Fruit fly (Drosophila melanogaster) whole organism, embryonic: Measurements from ENCODE around the gene Ube3a.

ENCODE experiments used
- Adf1 ChIP-seq: fragments of 200-800 bp; sonication (Bioruptor generic); IDR thresholded peaks from 2 replicates; pipeline ENCODE4 v1.3.6; 2022; ENCODE audit warnings: missing biosample characterization, missing genetic modification characterization
- Atf6 ChIP-seq: fragments of 200-800 bp; sonication (Bioruptor generic); IDR thresholded peaks from 2 replicates; pipeline ENCODE4 v1.3.6; 2022; ENCODE audit warnings: missing biosample characterization, missing genetic modification characterization
- Blimp-1 ChIP-seq: fragments of 200-800 bp; sonication (Bioruptor generic); optimal IDR thresholded peaks from 3 replicates; lab custom pipeline; 2018; ENCODE audit warnings: missing biosample characterization, missing genetic modification characterization, mild to moderate bottlenecking, moderate library complexity, missing genetic modification reagents
- CG10147 ChIP-seq: fragments of 200-800 bp; sonication (Bioruptor generic); optimal IDR thresholded peaks from 2 replicates; lab custom pipeline; 2019; ENCODE audit warnings: missing biosample characterization, mild to moderate bottlenecking, missing genetic modification characterization, moderate library complexity
- CG10366 ChIP-seq: fragments of 200-800 bp; sonication (Bioruptor generic); IDR thresholded peaks from 2 replicates; pipeline ENCODE4 v1.3.6; 2022; ENCODE audit warnings: missing biosample characterization, missing genetic modification characterization
- CG11695 ChIP-seq: fragments of 200-800 bp; sonication (Bioruptor generic); IDR thresholded peaks from 3 replicates; pipeline ENCODE4 v1.3.6; 2022; ENCODE audit warnings: missing biosample characterization, missing genetic modification characterization
- CG14050 ChIP-seq: fragments of 200-800 bp; sonication (Bioruptor generic); IDR thresholded peaks from 3 replicates; pipeline ENCODE4 v1.3.6; 2022; ENCODE audit warnings: missing biosample characterization, missing genetic modification characterization
- CG14441 ChIP-seq: fragments of 200-800 bp; sonication (Bioruptor generic); IDR thresholded peaks from 2 replicates; pipeline ENCODE4 v1.3.6; 2022; ENCODE audit warnings: missing biosample characterization, missing genetic modification characterization
- CG15514 ChIP-seq: fragments of 200-800 bp; sonication (Bioruptor generic); optimal IDR thresholded peaks from 3 replicates; lab custom pipeline; 2017; ENCODE audit warnings: missing biosample characterization, missing genetic modification characterization, mild to moderate bottlenecking, moderate library complexity, missing genetic modification reagents
- CG17359 ChIP-seq: fragments of 200-800 bp; sonication (Bioruptor generic); optimal IDR thresholded peaks from 3 replicates; lab custom pipeline; 2018; ENCODE audit warnings: missing biosample characterization, mild to moderate bottlenecking, missing genetic modification characterization, moderate library complexity
- CG17802 ChIP-seq: fragments of 200-800 bp; sonication (Bioruptor generic); optimal IDR thresholded peaks from 2 replicates; lab custom pipeline; 2018; ENCODE audit warnings: missing biosample characterization, mild to moderate bottlenecking, missing genetic modification characterization, moderate library complexity
- CG2202 ChIP-seq: fragments of 200-800 bp; sonication (Bioruptor generic); optimal IDR thresholded peaks from 2 replicates; lab custom pipeline; 2018; ENCODE audit warnings: missing biosample characterization, mild to moderate bottlenecking, missing genetic modification characterization
- CG3281 ChIP-seq: fragments of 200-800 bp; sonication (Bioruptor generic); optimal IDR thresholded peaks from 3 replicates; lab custom pipeline; 2017; ENCODE audit warnings: missing biosample characterization, mild to moderate bottlenecking, missing genetic modification characterization
- CG3407 ChIP-seq: fragments of 200-800 bp; sonication (Bioruptor generic); optimal IDR thresholded peaks from 2 replicates; lab custom pipeline; 2018; ENCODE audit warnings: missing biosample characterization, mild to moderate bottlenecking, missing genetic modification characterization
- CG34422 ChIP-seq: fragments of 200-800 bp; sonication (Bioruptor generic); IDR thresholded peaks from 3 replicates; pipeline ENCODE4 v1.3.6; 2022; ENCODE audit warnings: missing biosample characterization, missing genetic modification characterization
- CG4282 ChIP-seq: fragments of 200-800 bp; sonication (Bioruptor generic); optimal IDR thresholded peaks from 2 replicates; lab custom pipeline; 2016; ENCODE audit warnings: missing biosample characterization, missing genetic modification characterization
- CG43689 ChIP-seq: fragments of 200-800 bp; sonication (Bioruptor generic); IDR thresholded peaks from 2 replicates; pipeline ENCODE4 v1.3.6; 2022; ENCODE audit warnings: missing biosample characterization, missing genetic modification characterization
- CG5245 ChIP-seq: fragments of 200-800 bp; sonication (Bioruptor generic); optimal IDR thresholded peaks from 3 replicates; lab custom pipeline; 2016; ENCODE audit warnings: missing biosample characterization, missing genetic modification characterization
- CG6175 ChIP-seq: fragments of 200-800 bp; sonication (Bioruptor generic); IDR thresholded peaks from 3 replicates; pipeline ENCODE4 v1.3.6; 2022; ENCODE audit warnings: missing biosample characterization, missing genetic modification characterization
- Chrac-16 ChIP-seq: fragments of 200-800 bp; sonication (Bioruptor generic); optimal IDR thresholded peaks from 3 replicates; lab custom pipeline; 2016; ENCODE audit warnings: missing biosample characterization, missing genetic modification characterization
- D ChIP-seq, 2 experiments: fragments of 200-800 bp in 1 of 2; fragments of >200 bp in 1 of 2; sonication (Bioruptor generic) in 1 of 2; optimal IDR thresholded peaks; 2 replicates in 1 of 2; 3 replicates in 1 of 2; lab custom pipeline; 2017; ENCODE audit warnings: mild to moderate bottlenecking in 1 of 2, missing biosample characterization in 1 of 2, missing genetic modification characterization in 1 of 2, missing genetic modification reagents in 1 of 2
- Dll ChIP-seq: fragments of 200-800 bp; sonication (Bioruptor generic); IDR thresholded peaks from 4 replicates; pipeline ENCODE4 v1.3.6; 2022; ENCODE audit warnings: missing biosample characterization, missing genetic modification characterization; ENCODE audit not compliant: partially characterized antibody
- Dp ChIP-seq: fragments of 200-800 bp; sonication (Bioruptor generic); optimal IDR thresholded peaks from 2 replicates; lab custom pipeline; 2018; ENCODE audit warnings: missing biosample characterization, mild to moderate bottlenecking, missing genetic modification characterization, moderate library complexity
- ERR ChIP-seq: fragments of 200-800 bp; sonication (Bioruptor generic); optimal IDR thresholded peaks from 2 replicates; lab custom pipeline; 2016; ENCODE audit warnings: missing biosample characterization, missing genetic modification characterization
- H15 ChIP-seq: fragments of 200-800 bp; sonication (Bioruptor generic); IDR thresholded peaks from 3 replicates; pipeline ENCODE4 v1.3.6; 2022; ENCODE audit warnings: missing biosample characterization, missing genetic modification characterization
- HHEX ChIP-seq: fragments of 200-800 bp; sonication (Bioruptor generic); optimal IDR thresholded peaks from 3 replicates; lab custom pipeline; 2017; ENCODE audit warnings: missing biosample characterization, mild to moderate bottlenecking, missing genetic modification characterization, missing genetic modification reagents
- Jarid2 ChIP-seq: fragments of 200-800 bp; sonication (Bioruptor generic); optimal IDR thresholded peaks from 3 replicates; lab custom pipeline; 2017; ENCODE audit warnings: mild to moderate bottlenecking, missing biosample characterization, missing genetic modification reagents, missing genetic modification characterization
- Lim3 ChIP-seq: fragments of 200-800 bp; sonication (Bioruptor generic); IDR thresholded peaks from 2 replicates; pipeline ENCODE4 v1.3.6; 2022; ENCODE audit warnings: missing biosample characterization, missing genetic modification characterization
- Max ChIP-seq: fragments of 200-800 bp; sonication (Bioruptor generic); optimal IDR thresholded peaks from 2 replicates; lab custom pipeline; 2016; ENCODE audit warnings: missing biosample characterization, mild to moderate bottlenecking, missing genetic modification characterization
- Pdp1 ChIP-seq, 2 experiments: fragments of 200-800 bp; sonication (Bioruptor generic); optimal IDR thresholded peaks; 3 replicates each; lab custom pipeline; 2016; ENCODE audit warnings: missing biosample characterization in 2 of 2, missing genetic modification characterization in 2 of 2, mild to moderate bottlenecking in 1 of 2, moderate library complexity in 1 of 2
- Poxn ChIP-seq: fragments of 200-800 bp; sonication (Bioruptor generic); IDR thresholded peaks from 2 replicates; pipeline ENCODE4 v1.3.6; 2022; ENCODE audit warnings: missing biosample characterization, missing genetic modification characterization
- Sox100B ChIP-seq: fragments of 200-800 bp; sonication (Bioruptor generic); optimal IDR thresholded peaks from 3 replicates; lab custom pipeline; 2018; ENCODE audit warnings: missing biosample characterization, mild to moderate bottlenecking, missing genetic modification characterization
- Sry-δ ChIP-seq: fragments of 200-800 bp; sonication (Bioruptor generic); optimal IDR thresholded peaks from 2 replicates; lab custom pipeline; 2016; ENCODE audit warnings: missing biosample characterization, missing genetic modification characterization
- ac ChIP-seq: fragments of 200-800 bp; sonication (Bioruptor generic); optimal IDR thresholded peaks from 3 replicates; lab custom pipeline; 2017; ENCODE audit warnings: missing biosample characterization, mild to moderate bottlenecking, missing genetic modification characterization
- aop ChIP-seq: fragments of 200-800 bp; sonication (Bioruptor generic); IDR thresholded peaks from 2 replicates; pipeline ENCODE4 v1.3.6; 2022; ENCODE audit warnings: missing biosample characterization, missing genetic modification characterization
- caup ChIP-seq: fragments of 200-800 bp; sonication (Bioruptor generic); optimal IDR thresholded peaks from 3 replicates; lab custom pipeline; 2017; ENCODE audit warnings: missing biosample characterization, mild to moderate bottlenecking, missing genetic modification characterization, moderate library complexity; ENCODE audit not compliant: severe bottlenecking
- ci ChIP-seq: fragments of 200-800 bp; sonication (Bioruptor generic); IDR thresholded peaks from 3 replicates; pipeline ENCODE4 v1.3.6; 2022; ENCODE audit warnings: missing biosample characterization, missing genetic modification characterization
- gsb ChIP-seq: fragments of 200-800 bp; sonication (Bioruptor generic); IDR thresholded peaks from 2 replicates; pipeline ENCODE4 v1.3.6; 2022; ENCODE audit warnings: missing biosample characterization, missing genetic modification characterization
- lmd ChIP-seq: fragments of 200-800 bp; sonication (Bioruptor generic); IDR thresholded peaks from 2 replicates; pipeline ENCODE4 v1.3.6; 2022; ENCODE audit warnings: missing biosample characterization, missing genetic modification characterization
- nau ChIP-seq: fragments of 200-800 bp; sonication (Bioruptor generic); optimal IDR thresholded peaks from 3 replicates; lab custom pipeline; 2017; ENCODE audit warnings: missing biosample characterization, mild to moderate bottlenecking, missing genetic modification characterization, missing genetic modification reagents
- phol ChIP-seq: fragments of 200-800 bp; sonication (Bioruptor generic); optimal IDR thresholded peaks from 3 replicates; lab custom pipeline; 2018; ENCODE audit warnings: missing biosample characterization, mild to moderate bottlenecking, missing genetic modification characterization, moderate library complexity
- pum ChIP-seq: fragments of 200-800 bp; sonication (Bioruptor generic); optimal IDR thresholded peaks from 2 replicates; lab custom pipeline; 2016; ENCODE audit warnings: missing biosample characterization, missing genetic modification characterization
- sens ChIP-seq: fragments of 200-800 bp; sonication (Bioruptor generic); peaks from one replicate; lab custom pipeline; 2016; ENCODE audit warnings: missing biosample characterization, missing genetic modification characterization
- sens-2 ChIP-seq: fragments of 200-800 bp; sonication (Bioruptor generic); IDR thresholded peaks from 2 replicates; pipeline ENCODE4 v1.3.6; 2022; ENCODE audit warnings: missing biosample characterization, missing genetic modification characterization
- sqz ChIP-seq: fragments of 200-800 bp; sonication (Bioruptor generic); optimal IDR thresholded peaks from 3 replicates; lab custom pipeline; 2018; ENCODE audit warnings: missing biosample characterization, mild to moderate bottlenecking, missing genetic modification characterization
- stc ChIP-seq: fragments of 200-800 bp; sonication (Bioruptor generic); IDR thresholded peaks from 2 replicates; pipeline ENCODE4 v1.3.6; 2022; ENCODE audit warnings: missing biosample characterization, missing genetic modification characterization
- vvl ChIP-seq: fragments of 200-800 bp; sonication (Bioruptor generic); IDR thresholded peaks from 2 replicates; pipeline ENCODE4 v1.3.6; 2022; ENCODE audit warnings: missing biosample characterization, missing genetic modification characterization
- wek ChIP-seq: fragments of 200-800 bp; sonication (Bioruptor generic); optimal IDR thresholded peaks from 3 replicates; lab custom pipeline; 2018; ENCODE audit warnings: missing biosample characterization, mild to moderate bottlenecking, missing genetic modification characterization, moderate library complexity

Gene Ube3a

dm6 chr3L:11251721-11252423 lies 41.5 kb upstream of the Ube3a start, which contains the start of gene scyl (continued):
- TF ChIP-seq CG5245 (GFP tag; lab: Kevin White, UChicago) (peak; percentile 39), Max (GFP tag; lab: Kevin White, UChicago) (peak; percentile 15), H15 (GFP tag; lab: Robert Waterston, UW) (no peak), pum (GFP tag; lab: Kevin White, UChicago) (no peak), ci (GFP tag; lab: Robert Waterston, UW) (peak; percentile 90), aop (GFP tag; lab: Robert Waterston, UW) (0 out of 2 replicates have a peak, but pooled peaks have one; percentile 10), ERR (peak; percentile 49), Dp (GFP tag; lab: Kevin White, UChicago) (no peak), CG10147 (peak; percentile 11), phol (tag; lab: Kevin White, UChicago) (no peak), sens (peak; percentile 87), Poxn (GFP tag; lab: Robert Waterston, UW) (no peak), Sox100B (no peak), Chrac-16 (GFP tag; lab: Kevin White, UChicago) (peak; percentile 19), CG10366 (GFP tag; lab: Robert Waterston, UW) (peak; percentile 51), sens-2 (GFP tag; lab: Robert Waterston, UW) (no peak; the same call in 1 of the 2 replicates), Jarid2 (peak; percentile 97), Adf1 (GFP tag; lab: Robert Waterston, UW) (peak; percentile 80), Blimp-1 (GFP tag; lab: Kevin White, UChicago) (peak; percentile 26), wek (GFP tag; lab: Kevin White, UChicago) (peak; percentile 56), gsb (GFP tag; lab: Robert Waterston, UW) (peak; percentile 57), CG14441 (GFP tag; lab: Robert Waterston, UW) (peak; percentile 32; the same call in 1 of the 2 replicates), CG2202 (tag; lab: Kevin White, UChicago) (peak; percentile 61), CG14050 (peak; percentile 36; the same call in 2 of the 3 replicates), CG17359 (tag; lab: Kevin White, UChicago) (peak; percentile 65), Dll (GFP tag; lab: Robert Waterston, UW) (peak; percentile 54; the same call in 3 of the 4 replicates), CG17802 (tag; lab: Kevin White, UChicago) (no peak), D (optimal IDR thresholded peaks at IDR 0.05; lab: Kevin White, UChicago) (no peak), D (GFP tag; optimal IDR thresholded peaks at IDR 0.05; lab: Kevin White, UChicago) (peak; percentile 43)
- TF ChIP-seq, all 482 proteins: peak for 325

DNA sequence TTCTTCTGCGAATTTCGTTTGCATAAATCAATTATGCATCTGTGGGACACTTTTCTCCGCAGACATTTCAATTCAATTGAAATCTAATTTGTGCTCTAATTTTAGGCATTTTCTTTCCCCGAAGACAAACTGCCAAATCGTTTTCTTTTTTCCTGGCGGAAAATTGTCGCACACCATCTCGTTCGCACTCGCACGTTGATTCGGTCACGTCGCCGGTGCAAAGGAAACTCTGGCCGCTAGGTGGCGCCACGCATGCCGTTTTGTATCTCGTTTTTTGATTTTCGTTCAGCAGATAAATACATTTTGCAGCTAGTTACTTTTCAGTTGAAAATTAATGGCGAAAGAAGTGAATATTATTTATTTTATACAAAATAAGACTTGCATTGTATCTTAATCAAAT lies 37.9 kb upstream of the Ube3a start:
- TF ChIP-seq CG3281 (GFP tag; lab: Kevin White, UChicago) (peak; percentile 47), Jarid2 (peak; percentile 65), ac (GFP tag; lab: Kevin White, UChicago) (no peak), CG34422 (GFP tag; lab: Robert Waterston, UW) (no peak; the same call in 2 of the 3 replicates), stc (GFP tag; lab: Robert Waterston, UW) (peak; percentile 29; the same call in 1 of the 2 replicates), CG6175 (GFP tag; lab: Robert Waterston, UW) (0 out of 3 replicates have a peak, but pooled peaks have one; percentile 17), Atf6 (peak; percentile 34; the same call in 1 of the 2 replicates), CG4282 (GFP tag; lab: Kevin White, UChicago) (no peak), lmd (GFP tag; lab: Robert Waterston, UW) (no peak), CG11695 (0 out of 3 replicates have a peak, but pooled peaks have one; percentile 22), vvl (GFP tag; lab: Robert Waterston, UW) (peak; percentile 63), caup (GFP tag; lab: Kevin White, UChicago) (peak; percentile 22), nau (no peak), CG3407 (peak; percentile 3), Lim3 (GFP tag; lab: Robert Waterston, UW) (no peak), Pdp1 (GFP tag; optimal IDR thresholded peaks at IDR 0.05; lab: Kevin White, UChicago) (peak in 1 of 2 experiments; percentile 2), HHEX (GFP tag; lab: Kevin White, UChicago) (peak; percentile 31), CG43689 (no peak), sqz (GFP tag; lab: Kevin White, UChicago) (peak; percentile 31), CG15514 (GFP tag; lab: Kevin White, UChicago) (peak; percentile 15), Sry-δ (GFP tag; lab: Kevin White, UChicago) (no peak)
